Worm (Caenorhabditis elegans): ENCODE data around the gene C05D9.9.

Gene C05D9.9

DNA sequence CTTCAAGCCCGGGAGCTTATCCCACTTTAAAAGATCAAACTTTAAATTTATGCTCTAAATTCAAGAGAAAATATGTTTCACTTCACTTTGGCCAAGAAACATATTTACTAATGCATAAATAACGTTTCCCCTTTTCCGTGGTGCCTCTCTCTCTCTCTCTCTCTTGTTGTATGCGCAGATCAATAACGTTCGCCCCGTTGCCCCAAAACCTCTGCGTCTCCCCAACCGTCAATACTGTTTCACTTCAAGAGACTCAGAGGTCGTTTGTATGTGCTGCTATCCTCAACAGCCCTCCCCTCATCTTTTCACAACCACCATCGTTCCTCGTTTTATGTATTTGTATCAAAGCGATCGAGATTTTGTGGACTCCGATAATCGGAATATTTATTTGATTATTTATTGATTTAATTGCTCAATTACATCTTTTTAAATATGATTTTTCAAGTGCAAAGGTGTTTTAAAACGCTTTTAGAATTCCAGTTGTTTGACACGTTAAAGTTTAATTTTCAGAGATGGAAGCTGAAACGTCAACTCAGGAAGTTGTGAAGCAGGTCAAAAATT lies 20.3 kb downstream of the C05D9.9 start, which contains the start of gene ife-4 (continued):
- TF ChIP-seq ztf-11 (tag; optimal IDR thresholded peaks at IDR 0.05): no peak
- no peak for TF ChIP-seq unc-30 (tag; optimal IDR thresholded peaks at IDR 0.05)
- no peak for TF ChIP-seq efl-1 (optimal IDR thresholded peaks at IDR 0.05)
- TF ChIP-seq efl-1 (GFP tag; optimal IDR thresholded peaks at IDR 0.05 in 1 of 2): no peak
- no peak for TF ChIP-seq nhr-19 (GFP tag; conservative IDR thresholded peaks at IDR 0.05)
- TF ChIP-seq mab-9 (GFP tag; IDR thresholded peaks at IDR 0.05): no peak
- TF ChIP-seq hpl-2 (GFP tag; optimal IDR thresholded peaks at IDR 0.05): no peak
- no peak for TF ChIP-seq xbp-1 (tag; optimal IDR thresholded peaks at IDR 0.05)
- no peak for TF ChIP-seq nhr-84 (tag; optimal IDR thresholded peaks at IDR 0.05)
- TF ChIP-seq egl-13 (tag; optimal IDR thresholded peaks at IDR 0.05): peak; percentile 35
- no peak for TF ChIP-seq lin-15B (tag; optimal IDR thresholded peaks at IDR 0.05)
- no peak for TF ChIP-seq snpc-4 (tag; optimal IDR thresholded peaks at IDR 0.05)
- no peak for TF ChIP-seq mdl-1 (tag; optimal IDR thresholded peaks at IDR 0.05)
- no peak for TF ChIP-seq pqm-1 (tag; optimal IDR thresholded peaks at IDR 0.05)
- TF ChIP-seq dpl-1 (GFP tag; optimal IDR thresholded peaks at IDR 0.05): no peak
- TF ChIP-seq nhr-85 (tag): no peak
- TF ChIP-seq zip-4 (GFP tag; optimal IDR thresholded peaks at IDR 0.05): no peak
- no peak for TF ChIP-seq C34B4.2 (tag; optimal IDR thresholded peaks at IDR 0.05)
- peak; percentile 9 for TF ChIP-seq dsc-1 (tag; optimal IDR thresholded peaks at IDR 0.05)
- TF ChIP-seq hlh-17 (GFP tag; optimal IDR thresholded peaks at IDR 0.05; ENCODE audit: borderline replicate concordance): no peak
- no peak for TF ChIP-seq aha-1 (tag; optimal IDR thresholded peaks at IDR 0.05)
- TF ChIP-seq tlp-1 (tag; optimal IDR thresholded peaks at IDR 0.05): no peak
- TF ChIP-seq alr-1 (tag; optimal IDR thresholded peaks at IDR 0.05; ENCODE audit: borderline replicate concordance): no peak
- no peak for TF ChIP-seq mef-2 (tag; optimal IDR thresholded peaks at IDR 0.05)
- TF ChIP-seq lin-39 (tag; optimal IDR thresholded peaks at IDR 0.05): no peak
- peak; percentile 43 for TF ChIP-seq swsn-7 (tag; optimal IDR thresholded peaks at IDR 0.05)
- TF ChIP-seq fkh-8 (tag; optimal IDR thresholded peaks at IDR 0.05): peak; percentile 7
- no peak for TF ChIP-seq rnt-1 (tag; optimal IDR thresholded peaks at IDR 0.05)
- TF ChIP-seq lin-13 (GFP tag; optimal IDR thresholded peaks at IDR 0.05): no peak
- no peak for TF ChIP-seq sup-37 (GFP tag; optimal IDR thresholded peaks at IDR 0.05)
- no peak for TF ChIP-seq jun-1 (tag; optimal IDR thresholded peaks at IDR 0.05)
- peak; percentile 28 for TF ChIP-seq lir-3 (tag; optimal IDR thresholded peaks at IDR 0.05; ENCODE audit: poor library complexity)
- TF ChIP-seq skn-1 (tag; optimal IDR thresholded peaks at IDR 0.05): peak; percentile 64
- no peak for TF ChIP-seq hlh-4 (tag; optimal IDR thresholded peaks at IDR 0.05)
- TF ChIP-seq C16A3.4 (tag; optimal IDR thresholded peaks at IDR 0.05): no peak
- TF ChIP-seq ztf-4 (tag; optimal IDR thresholded peaks at IDR 0.05): no peak
- no peak for TF ChIP-seq ama-1 (optimal IDR thresholded peaks at IDR 0.05)
- peak in 1 of 3 experiments; percentile 37 for TF ChIP-seq ceh-82 (tag; optimal IDR thresholded peaks at IDR 0.05)
- TF ChIP-seq blmp-1 (tag; optimal IDR thresholded peaks at IDR 0.05): no peak
- no peak for TF ChIP-seq fkh-10 (GFP tag; optimal IDR thresholded peaks at IDR 0.05)
- TF ChIP-seq nhr-237 (tag; optimal IDR thresholded peaks at IDR 0.05): no peak
- no peak for TF ChIP-seq elt-2 (tag; optimal IDR thresholded peaks at IDR 0.05)
- no peak for TF ChIP-seq ceh-8 (GFP tag; optimal IDR thresholded peaks at IDR 0.05)
- no peak for TF ChIP-seq ceh-88 (GFP tag; IDR thresholded peaks at IDR 0.05)
- TF ChIP-seq sptf-1 (tag; optimal IDR thresholded peaks at IDR 0.05): no peak
- no peak for TF ChIP-seq unc-98 (GFP tag; IDR thresholded peaks at IDR 0.05)
- peak; percentile 43 for TF ChIP-seq snu-23 (GFP tag; optimal IDR thresholded peaks at IDR 0.05)
- no peak for TF ChIP-seq grh-1 (GFP tag; IDR thresholded peaks at IDR 0.05)
- TF ChIP-seq nhr-12 (tag; optimal IDR thresholded peaks at IDR 0.05): no peak
- TF ChIP-seq egl-27 (tag; optimal IDR thresholded peaks at IDR 0.05): no peak
- no peak for TF ChIP-seq Y116A8C.19 (tag; optimal IDR thresholded peaks at IDR 0.05; ENCODE audit: borderline replicate concordance)
- TF ChIP-seq vab-15 (tag; optimal IDR thresholded peaks at IDR 0.05): no peak
- peak; percentile 22 for TF ChIP-seq nhr-71 (tag; optimal IDR thresholded peaks at IDR 0.05)
- TF ChIP-seq ceh-63 (GFP tag; optimal IDR thresholded peaks at IDR 0.05): no peak
